Fruit fly (Drosophila melanogaster): ENCODE data around the gene Rbsn-5.

Gene Rbsn-5

DNA sequence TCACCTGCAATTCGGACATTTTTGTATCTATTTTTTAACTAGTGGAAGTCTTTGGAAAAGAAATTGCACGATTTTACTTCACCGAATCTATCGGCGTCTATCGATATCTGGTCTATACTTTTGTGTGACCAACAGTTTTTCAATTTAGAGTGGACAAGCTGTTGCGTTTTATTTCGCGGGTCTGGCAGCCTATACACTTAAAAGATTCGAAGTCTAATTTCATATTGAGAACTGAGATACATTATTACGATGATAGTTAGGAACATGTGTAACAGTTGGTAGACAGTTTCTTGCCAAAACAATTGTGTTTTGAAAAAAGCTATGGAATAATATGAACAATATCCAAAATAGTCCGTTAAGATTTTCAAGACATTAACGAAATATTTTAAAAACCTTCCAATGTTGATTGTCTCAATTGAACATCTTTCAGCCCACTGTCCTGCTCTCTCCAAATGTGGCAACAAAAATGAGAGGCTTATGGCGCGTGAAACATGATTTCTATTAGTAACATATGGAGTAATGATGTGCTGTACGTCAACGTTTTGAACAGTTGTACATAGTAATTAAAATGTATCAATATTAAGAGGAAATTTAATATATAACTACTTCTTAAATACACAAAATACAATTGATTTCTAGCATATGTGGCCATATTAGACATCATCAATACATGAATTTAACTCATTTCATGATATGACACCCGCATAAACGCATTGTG is 2.8 kb downstream of the Rbsn-5 start, which contains the start of gene Acbp1 (continued):
- TF ChIP-seq pan (optimal IDR thresholded peaks at IDR 0.05) (no peak), pan (GFP tag; optimal IDR thresholded peaks at IDR 0.05 in 1 of 2, IDR thresholded peaks at IDR 0.05 in 1 of 2) (peak in 1 of 2 experiments; percentile 89), CG17361 (GFP tag; IDR thresholded peaks at IDR 0.05) (peak; percentile 96), ash1 (GFP tag; optimal IDR thresholded peaks at IDR 0.05) (peak; percentile 40), fd3F (GFP tag; optimal IDR thresholded peaks at IDR 0.05) (peak; percentile 92), CG10431 (GFP tag; optimal IDR thresholded peaks at IDR 0.05) (peak; percentile 94), Fer1 (GFP tag; optimal IDR thresholded peaks at IDR 0.05) (peak; percentile 99), Six4 (GFP tag; optimal IDR thresholded peaks at IDR 0.05) (peak; percentile 93), Dip3 (GFP tag; optimal IDR thresholded peaks at IDR 0.05) (peak; percentile 95), Xrp1 (GFP tag; IDR thresholded peaks at IDR 0.05) (peak; percentile 93), CG17912 (GFP tag; optimal IDR thresholded peaks at IDR 0.05) (peak; percentile 89), NC2β (GFP tag; optimal IDR thresholded peaks at IDR 0.05) (peak; percentile 93), peb (GFP tag; IDR thresholded peaks at IDR 0.05) (peak; percentile 58; the same call in 1 of the 2 replicates), CG7372 (GFP tag; IDR thresholded peaks at IDR 0.05) (peak; percentile 90), en (GFP tag; optimal IDR thresholded peaks at IDR 0.05) (peak; percentile 92), CG17186 (GFP tag; optimal IDR thresholded peaks at IDR 0.05) (peak; percentile 58), Fer3 (tag; optimal IDR thresholded peaks at IDR 0.05) (peak; percentile 97), CG18764 (GFP tag; optimal IDR thresholded peaks at IDR 0.05) (peak; percentile 88), otp (GFP tag; IDR thresholded peaks at IDR 0.05) (peak; percentile 85), prd (optimal IDR thresholded peaks at IDR 0.05) (no peak), prd (GFP tag; IDR thresholded peaks at IDR 0.05) (peak; percentile 92), grau (tag; optimal IDR thresholded peaks at IDR 0.05) (peak; percentile 98), CkIIα-i1 (GFP tag; IDR thresholded peaks at IDR 0.05) (no peak), repo (GFP tag; optimal IDR thresholded peaks at IDR 0.05) (peak; percentile 92), Ravus (GFP tag; IDR thresholded peaks at IDR 0.05) (peak; percentile 4; the same call in 1 of the 2 replicates), CG7271 (tag; optimal IDR thresholded peaks at IDR 0.05) (peak; percentile 89), ato (GFP tag; IDR thresholded peaks at IDR 0.05; ENCODE audit: partially characterized antibody) (peak; percentile 68), CG4282 (GFP tag; optimal IDR thresholded peaks at IDR 0.05) (peak; percentile 98), CG8089 (GFP tag; optimal IDR thresholded peaks at IDR 0.05) (peak; percentile 92), twi (tag; optimal IDR thresholded peaks at IDR 0.05) (peak; percentile 97), Opbp (GFP tag; IDR thresholded peaks at IDR 0.05; ENCODE audit: partially characterized antibody) (peak; percentile 78), CG12769 (tag; optimal IDR thresholded peaks at IDR 0.05) (peak; percentile 97), Optix (GFP tag; IDR thresholded peaks at IDR 0.05) (peak; percentile 68; the same call in 1 of the 3 replicates), CG30020 (tag; optimal IDR thresholded peaks at IDR 0.05) (peak; percentile 90), da (GFP tag; optimal IDR thresholded peaks at IDR 0.05) (peak; percentile 81), Ada2b (GFP tag; IDR thresholded peaks at IDR 0.05) (peak; percentile 88), NK7.1 (GFP tag; optimal IDR thresholded peaks at IDR 0.05) (peak; percentile 90), CG16813 (GFP tag; IDR thresholded peaks at IDR 0.05; ENCODE audit: partially characterized antibody) (peak; percentile 78; the same call in 2 of the 3 replicates), wdn (GFP tag; IDR thresholded peaks at IDR 0.05) (peak; percentile 86), CG1024 (GFP tag; IDR thresholded peaks at IDR 0.05) (peak; percentile 71), CG7963 (GFP tag; IDR thresholded peaks at IDR 0.05; ENCODE audit: partially characterized antibody) (peak; percentile 68; the same call in 2 of the 3 replicates), her (GFP tag; optimal IDR thresholded peaks at IDR 0.05) (peak; percentile 95), ATbp (GFP tag; optimal IDR thresholded peaks at IDR 0.05) (peak; percentile 95), gsb (GFP tag; IDR thresholded peaks at IDR 0.05) (peak; percentile 85), Drgx (GFP tag; IDR thresholded peaks at IDR 0.05) (peak; percentile 90), phol (tag; optimal IDR thresholded peaks at IDR 0.05) (peak; percentile 96), CG6654 (GFP tag; optimal IDR thresholded peaks at IDR 0.05) (peak; percentile 82), sqz (GFP tag; optimal IDR thresholded peaks at IDR 0.05) (peak; percentile 95), Vsx1 (GFP tag; optimal IDR thresholded peaks at IDR 0.05) (peak; percentile 96), CG11247 (GFP tag; IDR thresholded peaks at IDR 0.05) (peak; percentile 89)

All from whole organism, embryonic.